Fruit fly (Drosophila melanogaster): ENCODE results near the gene CG13862.

The CG13862 gene

DNA sequence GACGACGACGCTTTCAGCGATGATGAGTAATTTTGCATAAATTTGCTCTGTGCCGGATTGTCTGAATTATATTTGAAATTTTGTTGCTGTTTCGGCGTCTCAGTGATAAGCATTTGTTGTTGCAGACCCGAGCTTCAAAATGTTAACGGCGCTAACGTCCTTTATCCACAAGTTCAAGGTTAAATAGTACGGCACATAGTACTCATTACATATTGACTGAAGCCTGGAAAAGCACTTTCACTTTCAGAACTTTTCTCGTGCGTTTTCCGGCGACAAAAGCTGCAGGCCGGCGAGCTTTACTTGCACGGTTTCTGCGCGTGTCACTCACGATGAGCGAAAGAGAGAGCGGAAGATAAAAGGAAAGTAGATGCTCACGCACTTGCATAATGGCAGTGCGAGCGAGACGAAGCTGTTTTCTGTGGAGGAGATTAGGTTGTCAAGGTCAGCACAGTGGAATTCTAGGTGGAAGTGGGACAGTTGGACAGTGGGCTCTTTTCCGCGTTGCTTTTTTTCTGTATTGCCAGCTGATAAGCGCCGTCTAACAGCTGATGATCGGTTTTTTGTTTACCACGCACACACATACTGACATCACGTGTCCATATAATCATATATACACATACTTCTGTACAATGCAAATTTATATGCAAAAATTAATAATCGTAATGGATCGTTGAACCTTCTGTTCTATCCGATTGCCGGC lies 36.4 kb downstream of the CG13862 start:
- TF ChIP-seq usp (GFP tag; optimal IDR thresholded peaks at IDR 0.05) (no peak), psq (optimal IDR thresholded peaks at IDR 0.05) (no peak), EcR (GFP tag; optimal IDR thresholded peaks at IDR 0.05) (no peak), pan (optimal IDR thresholded peaks at IDR 0.05) (no peak), CG8478 (optimal IDR thresholded peaks at IDR 0.05) (no peak), Dll (optimal IDR thresholded peaks at IDR 0.05) (no peak)

dm6 chr3R:22368777-22369214 lies 37.0 kb downstream of the CG13862 start:
- peak; percentile 72 for TF ChIP-seq pan (optimal IDR thresholded peaks at IDR 0.05)
- TF ChIP-seq EcR (GFP tag; optimal IDR thresholded peaks at IDR 0.05) = no peak
- TF ChIP-seq usp (GFP tag; optimal IDR thresholded peaks at IDR 0.05) = no peak
- no peak for TF ChIP-seq psq (optimal IDR thresholded peaks at IDR 0.05)
- no peak for TF ChIP-seq Dll (optimal IDR thresholded peaks at IDR 0.05)
- no peak for TF ChIP-seq CG8478 (optimal IDR thresholded peaks at IDR 0.05)

dm6 chr3R:22372535-22372934 lies 40.7 kb downstream of the CG13862 start, which contains the start of gene CG7069:
Gene CG7069, plus strand, starts transcription at chr3R:22372835.
- TF ChIP-seq usp (GFP tag; optimal IDR thresholded peaks at IDR 0.05) (no peak), pan (optimal IDR thresholded peaks at IDR 0.05) (no peak), EcR (GFP tag; optimal IDR thresholded peaks at IDR 0.05) (no peak), CG8478 (optimal IDR thresholded peaks at IDR 0.05) (no peak), psq (optimal IDR thresholded peaks at IDR 0.05) (no peak), Dll (optimal IDR thresholded peaks at IDR 0.05) (no peak)

- no peak for TF ChIP-seq pan (optimal IDR thresholded peaks at IDR 0.05)
- TF ChIP-seq Dll (optimal IDR thresholded peaks at IDR 0.05) = no peak
- no peak for TF ChIP-seq EcR (GFP tag; optimal IDR thresholded peaks at IDR 0.05)
- no peak for TF ChIP-seq psq (optimal IDR thresholded peaks at IDR 0.05)
- TF ChIP-seq usp (GFP tag; optimal IDR thresholded peaks at IDR 0.05) = no peak
- TF ChIP-seq CG8478 (optimal IDR thresholded peaks at IDR 0.05) = no peak
Measured at dm6 chr3R:22375674-22376073, 43.9 kb downstream of the CG13862 start, which contains the start of gene CG18596. Gene CG18596, plus strand, starts transcription at chr3R:22375923.

- TF ChIP-seq psq (optimal IDR thresholded peaks at IDR 0.05) = no peak
- no peak for TF ChIP-seq Dll (optimal IDR thresholded peaks at IDR 0.05)
- no peak for TF ChIP-seq EcR (GFP tag; optimal IDR thresholded peaks at IDR 0.05)
- no peak for TF ChIP-seq pan (optimal IDR thresholded peaks at IDR 0.05)
- no peak for TF ChIP-seq CG8478 (optimal IDR thresholded peaks at IDR 0.05)
- TF ChIP-seq usp (GFP tag; optimal IDR thresholded peaks at IDR 0.05) = no peak
Measured at dm6 chr3R:22379942-22380341, 48.2 kb downstream of the CG13862 start, which contains the start of gene CG34149. Gene CG34149, plus strand, starts transcription at chr3R:22380128.

dm6 chr3R:22381077-22381476 lies 49.3 kb downstream of the CG13862 start, which contains the start of gene CG43342:
Gene CG43342, plus strand, starts transcription at chr3R:22381340.
- TF ChIP-seq Dll (optimal IDR thresholded peaks at IDR 0.05) (no peak), CG8478 (optimal IDR thresholded peaks at IDR 0.05) (no peak), usp (GFP tag; optimal IDR thresholded peaks at IDR 0.05) (no peak), pan (optimal IDR thresholded peaks at IDR 0.05) (no peak), psq (optimal IDR thresholded peaks at IDR 0.05) (no peak), EcR (GFP tag; optimal IDR thresholded peaks at IDR 0.05) (no peak)

DNA sequence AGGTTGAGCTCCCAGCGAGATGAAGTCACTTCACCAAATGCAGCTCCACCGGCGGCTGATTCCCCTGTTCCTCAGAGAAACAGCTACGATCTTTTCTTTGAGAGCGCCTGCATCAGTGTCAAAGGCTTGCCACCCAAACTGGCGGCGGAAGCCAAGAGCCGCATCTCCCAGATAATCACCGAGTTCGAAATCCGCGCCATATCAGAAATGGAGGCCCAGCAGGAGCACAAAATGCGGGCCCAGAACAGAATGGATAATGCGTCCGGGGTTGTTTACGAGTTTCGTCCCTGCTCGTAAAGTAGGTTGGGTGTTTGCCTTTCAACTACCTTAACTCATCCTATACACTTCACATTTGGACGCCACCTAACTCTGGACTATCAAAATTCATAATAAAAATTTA lies 49.9 kb downstream of the CG13862 start, which contains the start of gene Gpdh3:
Gene Gpdh3, plus strand, starts transcription at position 301 of the 400 bp plus-strand sequence.
- TF ChIP-seq psq (optimal IDR thresholded peaks at IDR 0.05) (no peak), EcR (GFP tag; optimal IDR thresholded peaks at IDR 0.05) (no peak), CG8478 (optimal IDR thresholded peaks at IDR 0.05) (no peak), usp (GFP tag; optimal IDR thresholded peaks at IDR 0.05) (no peak), Dll (optimal IDR thresholded peaks at IDR 0.05) (no peak), pan (optimal IDR thresholded peaks at IDR 0.05) (no peak)

Data from whole organism.